Worm (Caenorhabditis elegans) whole organism, L1 larva: ENCODE results near the gene pha-4.

Source experiments
- aly-2 ChIP-seq: fragments of 150-350 bp; optimal IDR thresholded peaks from 2 replicates; lab custom pipeline; 2014; ENCODE audit warnings: missing biosample characterization, missing genetic modification characterization
- nhr-90 ChIP-seq: sonication (generic microtip); optimal IDR thresholded peaks from 2 replicates; lab custom pipeline; 2016; ENCODE audit warnings: mild to moderate bottlenecking, missing genetic modification characterization, missing compliant biosample characterization; ENCODE audit not compliant: poor library complexity

- no peak for TF ChIP-seq aly-2 (tag; lab: Kevin White, UChicago)
- TF ChIP-seq nhr-90 (tag; lab: Kevin White, UChicago) = no peak
Measured at ce11 chrV:20779707-20780346, 27.0 kb downstream of the pha-4 start.
